Fruit fly (Drosophila melanogaster) whole organism, embryonic: Measurements from ENCODE around the gene CG34268.

Source experiments
- BEAF-32 ChIP-seq: fragments of 200-800 bp; sonication (Bioruptor generic); optimal IDR thresholded peaks from 3 replicates; lab custom pipeline; 2017; ENCODE audit warnings: missing biosample characterization, missing genetic modification characterization, mild to moderate bottlenecking, moderate library complexity, missing genetic modification reagents
- CG15073 ChIP-seq: fragments of 200-800 bp; sonication (Bioruptor generic); optimal IDR thresholded peaks from 2 replicates; lab custom pipeline; 2016; ENCODE audit warnings: missing biosample characterization, missing genetic modification characterization
- CG15479 ChIP-seq: fragments of 200-800 bp; sonication (Bioruptor generic); optimal IDR thresholded peaks from 3 replicates; lab custom pipeline; 2019; ENCODE audit warnings: missing biosample characterization, mild to moderate bottlenecking, missing genetic modification characterization, moderate library complexity
- CG2129 ChIP-seq: fragments of 200-800 bp; sonication (Bioruptor generic); IDR thresholded peaks from 2 replicates; pipeline ENCODE4 v1.3.6; 2022; ENCODE audit warnings: missing biosample characterization, missing genetic modification characterization; ENCODE audit not compliant: partially characterized antibody
- CG3163 ChIP-seq: fragments of 200-800 bp; sonication (Bioruptor generic); optimal IDR thresholded peaks from 3 replicates; lab custom pipeline; 2016; ENCODE audit warnings: missing biosample characterization, missing genetic modification characterization
- D19A ChIP-seq: fragments of 200-800 bp; optimal IDR thresholded peaks from 3 replicates; lab custom pipeline; 2019; ENCODE audit warnings: missing biosample characterization, mild to moderate bottlenecking, missing genetic modification characterization, moderate library complexity
- Dp ChIP-seq: fragments of 200-800 bp; sonication (Bioruptor generic); optimal IDR thresholded peaks from 2 replicates; lab custom pipeline; 2018; ENCODE audit warnings: missing biosample characterization, mild to moderate bottlenecking, missing genetic modification characterization, moderate library complexity
- Fer2 ChIP-seq: fragments of 200-800 bp; sonication (Bioruptor generic); optimal IDR thresholded peaks from 2 replicates; lab custom pipeline; 2018; ENCODE audit warnings: missing biosample characterization, mild to moderate bottlenecking, missing genetic modification characterization, moderate library complexity
- HHEX ChIP-seq: fragments of 200-800 bp; sonication (Bioruptor generic); optimal IDR thresholded peaks from 3 replicates; lab custom pipeline; 2017; ENCODE audit warnings: missing biosample characterization, mild to moderate bottlenecking, missing genetic modification characterization, missing genetic modification reagents
- HmgZ ChIP-seq: fragments of 200-800 bp; sonication (Bioruptor generic); optimal IDR thresholded peaks from 2 replicates; lab custom pipeline; 2018; ENCODE audit warnings: missing biosample characterization, mild to moderate bottlenecking, missing genetic modification characterization
- Hr3 ChIP-seq: fragments of 200-800 bp; sonication (Bioruptor generic); optimal IDR thresholded peaks from 3 replicates; lab custom pipeline; 2016; ENCODE audit warnings: missing biosample characterization, missing genetic modification characterization
- Hr78 ChIP-seq, 2 experiments: fragments of 200-800 bp in 1 of 2; fragments of >200 bp in 1 of 2; sonication (Bioruptor generic) in 1 of 2; optimal IDR thresholded peaks; 2 replicates each; lab custom pipeline; 2017 to 2019; ENCODE audit warnings: missing biosample characterization in 2 of 2, missing genetic modification characterization in 2 of 2, mild to moderate bottlenecking in 1 of 2, moderate library complexity in 1 of 2
- Myb ChIP-seq: fragments of 200-800 bp; sonication (Bioruptor generic); optimal IDR thresholded peaks from 2 replicates; lab custom pipeline; 2016; ENCODE audit warnings: missing biosample characterization, missing genetic modification characterization
- Nf-YC ChIP-seq: fragments of 200-800 bp; optimal IDR thresholded peaks from 3 replicates; lab custom pipeline; 2019; ENCODE audit warnings: missing biosample characterization, mild to moderate bottlenecking, missing genetic modification characterization, moderate library complexity
- Opbp ChIP-seq: fragments of 200-800 bp; sonication (Bioruptor generic); IDR thresholded peaks from 3 replicates; pipeline ENCODE4 v1.3.6; 2022; ENCODE audit warnings: missing biosample characterization, missing genetic modification characterization; ENCODE audit not compliant: partially characterized antibody
- Pdp1 ChIP-seq, 2 experiments: fragments of 200-800 bp; sonication (Bioruptor generic); optimal IDR thresholded peaks; 3 replicates each; lab custom pipeline; 2016; ENCODE audit warnings: missing biosample characterization in 2 of 2, missing genetic modification characterization in 2 of 2, mild to moderate bottlenecking in 1 of 2, moderate library complexity in 1 of 2
- Ptx1 ChIP-seq: fragments of 200-800 bp; sonication (Bioruptor generic); IDR thresholded peaks from 2 replicates; pipeline ENCODE4 v1.3.6; 2022; ENCODE audit warnings: missing biosample characterization, missing genetic modification characterization
- Stat92E ChIP-seq, 3 experiments: fragments of >200 bp in 2 of 3; fragments of 200-800 bp in 1 of 3; sonication (Bioruptor generic) in 1 of 3; optimal IDR thresholded peaks; 2 replicates each; lab custom pipeline; 2017 to 2019; ENCODE audit warnings: missing biosample characterization in 3 of 3, missing genetic modification characterization in 3 of 3, mild to moderate bottlenecking in 1 of 3, moderate library complexity in 1 of 3
- Trl ChIP-seq, 3 experiments: fragments of >200 bp in 2 of 3; fragments of 200-800 bp in 1 of 3; sonication (Bioruptor generic) in 1 of 3; optimal IDR thresholded peaks; 2 replicates in 1 of 3; 3 replicates in 2 of 3; lab custom pipeline; 2016 to 2017; ENCODE audit warnings: missing biosample characterization in 1 of 3, missing genetic modification characterization in 1 of 3
- ab ChIP-seq: fragments of 200-800 bp; sonication (Bioruptor generic); optimal IDR thresholded peaks from 2 replicates; lab custom pipeline; 2016; ENCODE audit warnings: missing biosample characterization, missing genetic modification characterization
- ara ChIP-seq: fragments of 200-800 bp; sonication (Bioruptor generic); IDR thresholded peaks from 2 replicates; pipeline ENCODE4 v1.3.6; 2022; ENCODE audit warnings: missing biosample characterization, missing genetic modification characterization
- bsh ChIP-seq, 2 experiments: fragments of 200-800 bp; sonication (Bioruptor generic); optimal IDR thresholded peaks; 2 replicates each; lab custom pipeline; 2017 to 2018; ENCODE audit warnings: mild to moderate bottlenecking in 2 of 2, missing biosample characterization in 2 of 2, missing genetic modification characterization in 2 of 2, moderate library complexity in 1 of 2
- chinmo ChIP-seq: fragments of 200-800 bp; sonication (Bioruptor generic); IDR thresholded peaks from 4 replicates; pipeline ENCODE4 v1.3.6; 2022; ENCODE audit warnings: missing biosample characterization, missing genetic modification characterization; ENCODE audit not compliant: partially characterized antibody
- chm ChIP-seq: fragments of 200-800 bp; sonication (Bioruptor generic); IDR thresholded peaks from 2 replicates; pipeline ENCODE4 v1.3.6; 2022; ENCODE audit warnings: missing biosample characterization, missing genetic modification characterization
- exex ChIP-seq: fragments of 200-800 bp; sonication (Bioruptor generic); optimal IDR thresholded peaks from 4 replicates; lab custom pipeline; 2018; ENCODE audit warnings: missing biosample characterization, mild to moderate bottlenecking, missing genetic modification characterization, moderate library complexity
- insv ChIP-seq, 2 experiments: fragments of 200-800 bp; sonication (Bioruptor generic); optimal IDR thresholded peaks; 3 replicates each; lab custom pipeline; 2016 to 2018; ENCODE audit warnings: missing biosample characterization in 2 of 2, missing genetic modification characterization in 2 of 2
- jigr1 ChIP-seq: fragments of 200-800 bp; sonication (Bioruptor generic); IDR thresholded peaks from 3 replicates; pipeline ENCODE4 v1.3.6; 2022; ENCODE audit warnings: missing biosample characterization, missing genetic modification characterization
- luna ChIP-seq: fragments of 200-800 bp; sonication (Bioruptor generic); optimal IDR thresholded peaks from 2 replicates; lab custom pipeline; 2016; ENCODE audit warnings: missing biosample characterization, missing genetic modification characterization
- mld ChIP-seq: fragments of 200-800 bp; sonication (Bioruptor generic); IDR thresholded peaks from 3 replicates; pipeline ENCODE4 v1.3.6; 2022; ENCODE audit warnings: missing biosample characterization, missing genetic modification characterization; ENCODE audit not compliant: partially characterized antibody
- nerfin-1 ChIP-seq: fragments of 200-800 bp; sonication (Bioruptor generic); optimal IDR thresholded peaks from 3 replicates; lab custom pipeline; 2019; ENCODE audit warnings: missing biosample characterization, mild to moderate bottlenecking, missing genetic modification characterization, moderate library complexity
- pum ChIP-seq: fragments of 200-800 bp; sonication (Bioruptor generic); optimal IDR thresholded peaks from 2 replicates; lab custom pipeline; 2016; ENCODE audit warnings: missing biosample characterization, missing genetic modification characterization
- ranshi ChIP-seq: fragments of 200-800 bp; sonication (Bioruptor generic); IDR thresholded peaks from 2 replicates; pipeline ENCODE4 v1.3.6; 2022; ENCODE audit warnings: missing biosample characterization, missing genetic modification characterization
- sqz ChIP-seq: fragments of 200-800 bp; sonication (Bioruptor generic); optimal IDR thresholded peaks from 3 replicates; lab custom pipeline; 2018; ENCODE audit warnings: missing biosample characterization, mild to moderate bottlenecking, missing genetic modification characterization
- stc ChIP-seq: fragments of 200-800 bp; sonication (Bioruptor generic); IDR thresholded peaks from 2 replicates; pipeline ENCODE4 v1.3.6; 2022; ENCODE audit warnings: missing biosample characterization, missing genetic modification characterization
- tap ChIP-seq: fragments of 200-800 bp; optimal IDR thresholded peaks from 3 replicates; lab custom pipeline; 2019; ENCODE audit warnings: missing biosample characterization, mild to moderate bottlenecking, missing genetic modification characterization, moderate library complexity
- tll ChIP-seq, 2 experiments: fragments of 200-800 bp in 1 of 2; fragments of >200 bp in 1 of 2; sonication (Bioruptor generic) in 1 of 2; optimal IDR thresholded peaks; 2 replicates each; lab custom pipeline; 2017 to 2019; ENCODE audit warnings: missing biosample characterization in 2 of 2, missing genetic modification characterization in 2 of 2, mild to moderate bottlenecking in 1 of 2, moderate library complexity in 1 of 2
- vnd ChIP-seq: fragments of 200-800 bp; sonication (Bioruptor generic); IDR thresholded peaks from 3 replicates; pipeline ENCODE4 v1.3.6; 2022; ENCODE audit warnings: missing biosample characterization, missing genetic modification characterization; ENCODE audit not compliant: partially characterized antibody

Gene CG34268

dm6 chr3L:539383-540088, 38.8 kb downstream of the CG34268 start (continued):
- no peak for TF ChIP-seq Fer2 (tag; lab: Kevin White, UChicago)
- peak in 1 of 2 experiments; percentile 42 for TF ChIP-seq tll (GFP tag; optimal IDR thresholded peaks at IDR 0.05; lab: Kevin White, UChicago)
- TF ChIP-seq Ptx1, result no peak
- no peak for TF ChIP-seq CG15073 (GFP tag; lab: Kevin White, UChicago)
- TF ChIP-seq CG3163 (GFP tag; lab: Kevin White, UChicago), result no peak
- no peak for TF ChIP-seq Myb
- TF ChIP-seq Dp (GFP tag; lab: Kevin White, UChicago), result no peak
- TF ChIP-seq Opbp (GFP tag; lab: Robert Waterston, UW), result peak; percentile 19; the same call in 1 of the 3 replicates
- TF ChIP-seq HHEX (GFP tag; lab: Kevin White, UChicago), result no peak
- no peak for TF ChIP-seq ab
- TF ChIP-seq vnd (GFP tag; lab: Robert Waterston, UW), result no peak
- TF ChIP-seq CG2129 (GFP tag; lab: Robert Waterston, UW), result no peak
- TF ChIP-seq Hr3 (GFP tag; lab: Kevin White, UChicago), result no peak
- no peak for TF ChIP-seq tap (tag; lab: Kevin White, UChicago)
- TF ChIP-seq mld (GFP tag; lab: Robert Waterston, UW), result no peak
- peak; percentile 29 to 54 for TF ChIP-seq Trl (optimal IDR thresholded peaks at IDR 0.05; lab: Kevin White, UChicago)
- no peak for TF ChIP-seq Trl (GFP tag; optimal IDR thresholded peaks at IDR 0.05; lab: Kevin White, UChicago)
- TF ChIP-seq Pdp1 (GFP tag; optimal IDR thresholded peaks at IDR 0.05; lab: Kevin White, UChicago), result peak in 1 of 2 experiments; percentile 24
- no peak for TF ChIP-seq D19A (tag; lab: Kevin White, UChicago)
- no peak for TF ChIP-seq HmgZ (tag; lab: Kevin White, UChicago)
- TF ChIP-seq chinmo (GFP tag; lab: Robert Waterston, UW), result 0 out of 4 replicates have a peak, but pooled peaks have one; percentile 38
- no peak for TF ChIP-seq ranshi (GFP tag; lab: Robert Waterston, UW)
- peak; percentile 24; the same call in 1 of the 2 replicates for TF ChIP-seq chm (GFP tag; lab: Robert Waterston, UW)
- no peak for TF ChIP-seq pum (GFP tag; lab: Kevin White, UChicago)
- TF ChIP-seq stc (GFP tag; lab: Robert Waterston, UW), result no peak
- no peak for TF ChIP-seq BEAF-32 (GFP tag; lab: Kevin White, UChicago)
- no peak for TF ChIP-seq luna (GFP tag; lab: Kevin White, UChicago)
- TF ChIP-seq sqz (GFP tag; lab: Kevin White, UChicago), result peak; percentile 25
- peak; percentile 6 for TF ChIP-seq exex (tag; lab: Kevin White, UChicago)
- peak; percentile 70 to 95 for TF ChIP-seq insv (GFP tag; optimal IDR thresholded peaks at IDR 0.05; lab: Kevin White, UChicago)
- no peak for TF ChIP-seq nerfin-1
- peak; percentile 32 for TF ChIP-seq Nf-YC (tag; lab: Kevin White, UChicago)
- no peak for TF ChIP-seq jigr1 (GFP tag; lab: Robert Waterston, UW)
- no peak for TF ChIP-seq Hr78 (GFP tag; optimal IDR thresholded peaks at IDR 0.05; lab: Kevin White, UChicago)
- peak in 1 of 2 experiments; percentile 68 for TF ChIP-seq bsh (GFP tag; optimal IDR thresholded peaks at IDR 0.05; lab: Kevin White, UChicago)
- peak; percentile 66 for TF ChIP-seq CG15479
- no peak for TF ChIP-seq Stat92E (GFP tag; optimal IDR thresholded peaks at IDR 0.05; lab: Kevin White, UChicago)
- TF ChIP-seq ara (GFP tag; lab: Robert Waterston, UW), result 0 out of 2 replicates have a peak, but pooled peaks have one; percentile 31
